Worm (Caenorhabditis elegans): ENCODE data around the gene T26E4.4.
A peak's percentile ranks its signal among the peaks of the same experiment; 100 is the strongest.

The T26E4.4 gene

DNA sequence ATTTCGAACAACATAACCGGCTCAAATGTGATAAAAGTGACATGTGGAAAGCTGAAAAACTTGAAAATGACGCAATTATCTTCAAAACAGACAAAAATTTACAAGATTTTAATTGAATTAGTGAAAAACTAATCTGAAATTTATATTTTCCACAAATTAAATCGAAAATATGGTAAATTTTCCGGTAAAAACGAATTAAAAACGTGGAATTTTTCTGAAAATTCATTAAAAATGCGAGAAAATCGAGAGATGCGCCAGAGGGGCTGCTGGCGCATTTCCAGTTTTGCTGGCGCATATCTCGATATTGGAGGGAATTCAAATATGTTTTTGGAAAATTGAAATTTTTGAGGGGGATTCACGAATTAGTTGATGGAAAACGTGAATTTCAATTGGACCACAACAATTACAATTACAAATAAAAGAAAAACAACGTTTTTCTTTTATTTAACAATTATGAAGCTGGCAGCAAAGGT, 26.2 kb downstream of the T26E4.4 start, which contains the start of the genes haf-3 and F57A10.2 (continued):
- TF ChIP-seq rbr-2 (tag; optimal IDR thresholded peaks at IDR 0.05) (peak; percentile 88), zip-11 (GFP tag; IDR thresholded peaks at IDR 0.05) (no peak), set-16 (GFP tag; IDR thresholded peaks at IDR 0.05) (no peak), ces-1 (GFP tag; optimal IDR thresholded peaks at IDR 0.05) (peak; percentile 6), ceh-62 (tag; optimal IDR thresholded peaks at IDR 0.05) (no peak), lin-38 (GFP tag; IDR thresholded peaks at IDR 0.05) (peak; percentile 90), nhr-42 (GFP tag; IDR thresholded peaks at IDR 0.05) (no peak), zag-1 (tag; optimal IDR thresholded peaks at IDR 0.05) (no peak), nhr-111 (GFP tag; optimal IDR thresholded peaks at IDR 0.05) (no peak), jun-1 (tag; optimal IDR thresholded peaks at IDR 0.05) (peak; percentile 62), madf-5 (GFP tag; IDR thresholded peaks at IDR 0.05) (no peak), Y48G9A.11 (GFP tag; IDR thresholded peaks at IDR 0.05) (peak; percentile 75), mxl-2 (GFP tag; conservative IDR thresholded peaks at IDR 0.05) (no peak), nhr-10 (tag; optimal IDR thresholded peaks at IDR 0.05) (no peak), ceh-20 (GFP tag; IDR thresholded peaks at IDR 0.05) (no peak), gei-8 (GFP tag; optimal IDR thresholded peaks at IDR 0.05) (no peak), ZK546.5 (tag; optimal IDR thresholded peaks at IDR 0.05) (no peak), daf-8 (GFP tag; IDR thresholded peaks at IDR 0.05) (no peak), ztf-11 (tag; optimal IDR thresholded peaks at IDR 0.05) (no peak), F10B5.3 (tag; optimal IDR thresholded peaks at IDR 0.05) (peak; percentile 71), ZK337.2 (GFP tag; IDR thresholded peaks at IDR 0.05) (no peak), fos-1 (tag; optimal IDR thresholded peaks at IDR 0.05) (no peak), dpl-1 (GFP tag; optimal IDR thresholded peaks at IDR 0.05) (peak; percentile 99), T26A8.4 (GFP tag; IDR thresholded peaks at IDR 0.05) (peak; percentile 94), lin-15B (tag; optimal IDR thresholded peaks at IDR 0.05) (peak; percentile 68), spr-3 (GFP tag; optimal IDR thresholded peaks at IDR 0.05) (peak; percentile 73), D1046.2 (GFP tag; IDR thresholded peaks at IDR 0.05) (0 out of 2 replicates have a peak, but pooled peaks have one; percentile 36), lin-29 (GFP tag; IDR thresholded peaks at IDR 0.05) (peak; percentile 62; the same call in 1 of the 2 replicates), mep-1 (tag; optimal IDR thresholded peaks at IDR 0.05) (peak; percentile 94), duxl-1 (tag; optimal IDR thresholded peaks at IDR 0.05; ENCODE audit: poor library complexity) (peak; percentile 92), sdz-12 (GFP tag; optimal IDR thresholded peaks at IDR 0.05) (no peak), nhr-237 (tag; optimal IDR thresholded peaks at IDR 0.05) (no peak), php-3 (GFP tag; IDR thresholded peaks at IDR 0.05) (peak; percentile 68; the same call in 1 of the 2 replicates), skn-1 (tag; optimal IDR thresholded peaks at IDR 0.05) (no peak), snpc-4 (tag; optimal IDR thresholded peaks at IDR 0.05) (peak; percentile 34), nhr-25 (tag; optimal IDR thresholded peaks at IDR 0.05; ENCODE audit: borderline replicate concordance, insufficient read depth) (peak; percentile 9), daf-16 (GFP tag; optimal IDR thresholded peaks at IDR 0.05) (peak in 1 of 2 experiments; percentile 58), daf-16 (tag; optimal IDR thresholded peaks at IDR 0.05) (peak; percentile 42), pqm-1 (tag; optimal IDR thresholded peaks at IDR 0.05) (no peak), cey-2 (tag; optimal IDR thresholded peaks at IDR 0.05; ENCODE audit: borderline replicate concordance, insufficient read depth) (no peak), ama-1 (optimal IDR thresholded peaks at IDR 0.05) (no peak), ceh-28 (tag; optimal IDR thresholded peaks at IDR 0.05) (no peak), ceh-82 (tag; optimal IDR thresholded peaks at IDR 0.05) (no peak), lin-39 (tag; optimal IDR thresholded peaks at IDR 0.05) (no peak), aly-2 (tag; optimal IDR thresholded peaks at IDR 0.05) (no peak), nhr-102 (tag; optimal IDR thresholded peaks at IDR 0.05) (peak; percentile 92), nhr-28 (tag; optimal IDR thresholded peaks at IDR 0.05) (peak; percentile 73), Y105C5A.15 (GFP tag; IDR thresholded peaks at IDR 0.05) (no peak), lin-1 (GFP tag; IDR thresholded peaks at IDR 0.05) (peak; percentile 55; the same call in 1 of the 2 replicates), lin-13 (GFP tag; optimal IDR thresholded peaks at IDR 0.05) (peak; percentile 83), hmg-1.1 (GFP tag; IDR thresholded peaks at IDR 0.05) (peak; percentile 79), F26F4.8 (GFP tag; conservative IDR thresholded peaks at IDR 0.05) (no peak), F44E2.7 (GFP tag; IDR thresholded peaks at IDR 0.05) (no peak)
